Worm (Caenorhabditis elegans): ENCODE results near the gene bus-5.

The bus-5 gene

DNA sequence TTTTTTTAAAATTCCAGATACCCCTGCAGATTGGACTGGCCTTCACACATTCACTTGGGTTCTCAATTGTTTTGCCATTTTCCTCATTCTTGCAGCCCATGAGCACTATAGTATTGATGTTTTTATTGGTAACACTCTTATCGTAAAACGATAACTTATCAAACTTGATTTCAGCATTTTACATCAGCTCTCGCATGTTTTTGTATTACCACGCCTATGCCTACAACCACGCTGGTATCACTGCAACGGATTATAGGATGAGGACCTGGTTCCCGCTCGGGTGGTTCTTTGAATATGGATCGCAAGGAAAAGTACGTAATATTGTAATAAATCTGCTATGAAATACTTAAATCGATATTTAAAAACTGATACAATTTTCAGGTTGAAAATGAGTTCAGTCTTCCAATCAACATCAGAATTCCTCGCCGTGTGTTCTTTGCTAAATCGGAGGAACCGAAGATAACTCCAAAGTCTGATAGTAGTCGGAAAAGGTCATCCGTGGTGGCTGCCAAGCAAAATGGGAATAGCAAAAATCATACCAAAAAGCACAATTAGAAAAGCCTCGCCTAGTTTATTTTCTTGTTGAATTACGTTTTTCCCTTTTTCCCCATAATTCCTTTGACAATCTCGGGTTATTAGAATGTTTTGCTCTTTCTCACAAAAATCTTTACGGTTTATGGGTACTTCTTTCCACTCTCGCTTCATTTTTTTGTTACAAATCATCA, 2.1 kb downstream of the bus-5 start:
- no peak for TF ChIP-seq C04F5.9 (tag; optimal IDR thresholded peaks at IDR 0.05)

DNA sequence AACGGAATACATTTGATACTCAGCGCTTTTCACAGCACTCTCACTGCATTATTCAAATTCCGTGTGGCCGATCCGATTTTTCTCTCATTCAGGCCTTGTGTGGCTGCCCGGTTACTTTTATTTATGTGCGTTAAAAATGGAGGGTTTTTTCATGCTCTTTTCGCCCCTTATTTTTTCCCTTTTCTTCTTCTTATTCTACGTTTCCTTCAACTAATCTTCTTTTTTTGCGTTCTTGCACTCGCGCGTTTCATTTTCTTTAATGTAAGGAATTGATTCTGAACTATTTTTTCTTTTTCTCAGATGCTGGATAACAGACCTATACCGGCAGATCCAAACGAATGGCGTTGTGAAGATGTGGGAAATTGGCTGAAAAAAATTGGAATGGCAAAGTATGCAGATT, 4.2 kb downstream of the bus-5 start, which contains the start of gene F53B1.2:
F53B1.2 (plus strand) TSS at position 301 of the 400 bp plus-strand sequence.
- TF ChIP-seq lin-13 (GFP tag; optimal IDR thresholded peaks at IDR 0.05) (no peak), hlh-4 (tag; optimal IDR thresholded peaks at IDR 0.05) (no peak), C34B4.2 (tag; optimal IDR thresholded peaks at IDR 0.05) (no peak), nhr-28 (tag; optimal IDR thresholded peaks at IDR 0.05) (no peak), aha-1 (tag; optimal IDR thresholded peaks at IDR 0.05) (no peak), lin-35 (GFP tag; optimal IDR thresholded peaks at IDR 0.05) (no peak), pax-3 (tag; optimal IDR thresholded peaks at IDR 0.05) (no peak), dpl-1 (GFP tag; optimal IDR thresholded peaks at IDR 0.05) (no peak), fkh-10 (GFP tag; optimal IDR thresholded peaks at IDR 0.05) (no peak), lin-39 (tag; optimal IDR thresholded peaks at IDR 0.05) (no peak), mdl-1 (tag; optimal IDR thresholded peaks at IDR 0.05) (no peak), nhr-19 (GFP tag; conservative IDR thresholded peaks at IDR 0.05) (no peak), C04F5.9 (tag; optimal IDR thresholded peaks at IDR 0.05) (no peak), unc-30 (tag; optimal IDR thresholded peaks at IDR 0.05) (no peak), C16A3.4 (tag; optimal IDR thresholded peaks at IDR 0.05) (no peak), efl-3 (GFP tag; optimal IDR thresholded peaks at IDR 0.05) (no peak), fos-1 (tag; optimal IDR thresholded peaks at IDR 0.05) (no peak), unc-98 (GFP tag; IDR thresholded peaks at IDR 0.05) (no peak), vab-15 (tag; optimal IDR thresholded peaks at IDR 0.05) (no peak), lsy-2 (tag; optimal IDR thresholded peaks at IDR 0.05) (no peak)

DNA sequence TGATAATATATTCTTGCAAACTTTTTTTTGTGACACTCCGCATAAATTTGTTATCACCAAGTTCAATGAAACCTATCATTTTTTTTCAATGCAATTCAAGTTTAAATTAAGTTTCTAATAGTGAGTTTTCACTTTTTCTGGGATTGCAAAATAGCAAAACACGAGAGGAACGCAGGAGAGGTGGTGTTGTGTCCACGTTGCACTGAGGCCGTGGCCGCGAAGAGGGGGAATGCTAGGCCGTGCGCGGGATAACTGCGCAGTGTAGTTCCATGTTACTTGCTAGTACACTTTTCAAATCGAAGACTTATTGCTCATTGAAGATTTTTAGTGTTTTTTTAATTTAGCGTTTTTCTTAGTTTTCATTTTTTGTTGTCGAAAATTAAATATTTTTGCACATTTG, 4.7 kb downstream of the bus-5 start:
- TF ChIP-seq egl-13 (tag; optimal IDR thresholded peaks at IDR 0.05): no peak
- TF ChIP-seq rnt-1 (tag; optimal IDR thresholded peaks at IDR 0.05): peak; percentile 55
- no peak for TF ChIP-seq snpc-4 (tag; optimal IDR thresholded peaks at IDR 0.05)
- no peak for TF ChIP-seq alr-1 (tag; optimal IDR thresholded peaks at IDR 0.05; ENCODE audit: borderline replicate concordance)
- TF ChIP-seq lin-35 (GFP tag; optimal IDR thresholded peaks at IDR 0.05): peak in 1 of 2 experiments; percentile 16
- TF ChIP-seq swsn-7 (tag; optimal IDR thresholded peaks at IDR 0.05): no peak
- TF ChIP-seq blmp-1 (tag; optimal IDR thresholded peaks at IDR 0.05): peak; percentile 62
- peak; percentile 54 for TF ChIP-seq lin-14 (GFP tag; optimal IDR thresholded peaks at IDR 0.05)
- peak; percentile 1 for TF ChIP-seq skn-1 (tag; optimal IDR thresholded peaks at IDR 0.05)

DNA sequence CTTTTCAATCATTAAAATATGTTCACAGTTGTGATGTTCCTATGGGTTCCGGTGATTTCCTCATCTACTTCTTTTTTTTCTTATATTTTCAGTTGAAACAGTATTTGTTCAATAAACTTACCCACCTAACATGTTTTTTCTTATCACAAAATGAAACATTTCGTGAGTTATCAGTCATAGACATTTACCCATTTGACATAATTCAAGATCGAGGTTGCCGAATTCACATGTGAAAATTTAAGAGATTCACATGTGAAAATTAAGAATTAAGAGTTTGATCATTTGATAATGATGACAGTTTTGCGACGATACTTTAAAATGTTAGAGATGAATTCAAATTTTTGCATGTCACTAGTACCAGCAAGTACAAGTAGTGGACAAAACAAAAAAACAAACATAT, 5.5 kb downstream of the bus-5 start:
- peak; percentile 4 for TF ChIP-seq lin-14 (GFP tag; optimal IDR thresholded peaks at IDR 0.05)
- no peak for TF ChIP-seq efl-3 (GFP tag; optimal IDR thresholded peaks at IDR 0.05)
- TF ChIP-seq nhr-85 (tag): peak; percentile 7
- peak in 1 of 2 experiments; percentile 44 for TF ChIP-seq lin-35 (GFP tag; optimal IDR thresholded peaks at IDR 0.05)
- no peak for TF ChIP-seq lin-39 (tag; optimal IDR thresholded peaks at IDR 0.05)
- TF ChIP-seq elt-2 (tag; optimal IDR thresholded peaks at IDR 0.05): peak; percentile 92
- no peak for TF ChIP-seq nhr-20 (tag; optimal IDR thresholded peaks at IDR 0.05)

DNA sequence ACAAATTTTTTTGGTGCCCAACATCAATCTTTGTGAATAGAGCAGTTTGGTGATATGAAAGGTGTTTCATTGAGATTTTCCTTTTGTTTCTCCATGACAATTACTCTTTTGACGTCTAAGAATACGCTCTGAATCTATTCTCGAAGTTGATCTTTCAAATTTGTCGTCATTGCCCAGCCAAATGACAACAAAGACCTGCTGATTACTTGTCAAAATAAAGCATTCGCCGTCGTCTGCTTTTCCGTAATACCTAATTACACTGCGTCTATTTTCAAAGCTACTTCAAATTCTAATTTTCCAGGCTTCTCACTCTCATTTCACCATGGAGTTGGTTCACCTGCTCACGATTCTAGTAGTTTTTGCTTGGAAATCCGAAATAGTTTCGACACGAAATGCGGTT, 7.6 kb downstream of the bus-5 start, which contains the start of gene F53B1.3:
F53B1.3 (plus strand) TSS at position 301 of the 400 bp plus-strand sequence.
- TF ChIP-seq nhr-90 (tag; optimal IDR thresholded peaks at IDR 0.05; ENCODE audit: poor library complexity) (no peak), unc-130 (tag; optimal IDR thresholded peaks at IDR 0.05) (no peak), pag-3 (tag; optimal IDR thresholded peaks at IDR 0.05; ENCODE audit: borderline replicate concordance, insufficient read depth) (no peak), snpc-4 (tag; optimal IDR thresholded peaks at IDR 0.05) (no peak), nhr-47 (tag; optimal IDR thresholded peaks at IDR 0.05) (no peak), ceh-8 (GFP tag; optimal IDR thresholded peaks at IDR 0.05) (peak; percentile 22), ces-1 (GFP tag; optimal IDR thresholded peaks at IDR 0.05) (no peak), nhr-76 (tag; optimal IDR thresholded peaks at IDR 0.05) (no peak), fkh-8 (tag; optimal IDR thresholded peaks at IDR 0.05) (peak; percentile 13), nhr-77 (tag; optimal IDR thresholded peaks at IDR 0.05) (no peak), nhr-71 (tag; optimal IDR thresholded peaks at IDR 0.05) (no peak), mef-2 (tag; optimal IDR thresholded peaks at IDR 0.05) (no peak), xbp-1 (tag; optimal IDR thresholded peaks at IDR 0.05) (no peak), ceh-82 (tag; optimal IDR thresholded peaks at IDR 0.05) (no peak), unc-86 (tag; optimal IDR thresholded peaks at IDR 0.05) (no peak), hlh-4 (tag; optimal IDR thresholded peaks at IDR 0.05) (no peak), rnt-1 (tag; optimal IDR thresholded peaks at IDR 0.05) (no peak)

Data from whole organism, L1 larva.